Worm (Caenorhabditis elegans): ENCODE data around the gene fip-3.

DNA sequence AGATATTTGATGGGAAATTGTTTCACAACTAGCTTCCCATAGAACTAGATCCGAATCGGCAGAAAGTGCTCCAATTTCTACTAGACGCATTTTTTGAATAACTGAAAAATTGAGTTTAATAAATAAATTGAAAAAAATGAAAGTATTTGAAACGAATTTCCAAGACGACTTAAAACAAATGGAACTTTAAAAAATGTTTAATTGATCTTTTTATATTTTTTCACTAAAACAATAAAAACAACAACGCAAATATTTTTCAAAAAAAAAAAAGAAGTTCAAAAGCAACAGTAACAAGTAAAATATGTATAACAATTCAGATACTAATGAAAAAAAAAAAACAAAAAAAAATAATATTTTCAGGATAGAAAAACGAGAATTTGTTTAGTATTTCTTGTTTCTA lies 20.4 kb upstream of the fip-3 start, which contains the start of gene C06E1.9:
- no peak for TF ChIP-seq elt-2 (tag; optimal IDR thresholded peaks at IDR 0.05)
- no peak for TF ChIP-seq unc-62 (GFP tag; optimal IDR thresholded peaks at IDR 0.05)
- no peak for TF ChIP-seq nhr-85 (tag)
- no peak for TF ChIP-seq nhr-90 (tag; optimal IDR thresholded peaks at IDR 0.05; ENCODE audit: poor library complexity)
- no peak for TF ChIP-seq ceh-82 (tag; optimal IDR thresholded peaks at IDR 0.05)
- no peak for TF ChIP-seq ceh-90 (tag; optimal IDR thresholded peaks at IDR 0.05)
- TF ChIP-seq nhr-11 (tag; optimal IDR thresholded peaks at IDR 0.05) = no peak
- no peak for TF ChIP-seq pag-3 (tag; optimal IDR thresholded peaks at IDR 0.05; ENCODE audit: borderline replicate concordance, insufficient read depth)
- no peak for TF ChIP-seq pqm-1 (tag; optimal IDR thresholded peaks at IDR 0.05)
